Worm (Caenorhabditis elegans): ENCODE measurements around the gene eat-17.
"Not testable (repeated sequence)": the region's sequence is repeated elsewhere in the genome, so short reads cannot be mapped to it uniquely, and the experiment has no call there.

eat-17 gene

ce11 chrX:16416790-16417330, at the start of gene eat-17:
Gene eat-17, minus strand, starts transcription at chrX:16416840.
- TF ChIP-seq madf-2 (tag; optimal IDR thresholded peaks at IDR 0.05) = no peak
- no peak for TF ChIP-seq elt-2 (tag; optimal IDR thresholded peaks at IDR 0.05)
- TF ChIP-seq ceh-31 (tag; optimal IDR thresholded peaks at IDR 0.05) = peak; percentile 2

DNA sequence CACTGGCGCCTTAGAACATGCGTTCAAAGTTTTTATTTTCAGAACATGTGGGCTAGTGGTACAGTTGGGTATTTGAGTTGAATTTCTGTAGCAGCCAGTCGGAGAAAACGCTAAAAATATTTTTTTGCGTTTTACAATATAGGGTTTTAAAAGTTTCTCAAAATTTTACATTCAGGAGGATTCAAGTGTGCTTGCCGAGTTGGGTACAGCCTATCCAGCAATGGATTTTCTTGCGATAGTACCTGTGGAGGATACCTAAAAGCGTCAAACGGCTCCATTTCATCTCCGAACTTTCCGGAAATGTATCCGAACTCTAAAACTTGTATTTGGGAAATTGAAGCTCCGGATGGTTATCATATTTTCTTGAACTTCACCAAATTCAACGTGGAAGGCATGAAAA, 49.5 kb upstream of the eat-17 start:
- TF ChIP-seq T23F11.4 (GFP tag; optimal IDR thresholded peaks at IDR 0.05) (no peak), ref-2 (tag; optimal IDR thresholded peaks at IDR 0.05) (no peak)

- no peak for TF ChIP-seq syd-9 (tag; optimal IDR thresholded peaks at IDR 0.05)
- TF ChIP-seq ama-1 (optimal IDR thresholded peaks at IDR 0.05) = no peak
- TF ChIP-seq ceh-30 (tag; optimal IDR thresholded peaks at IDR 0.05) = no peak
- no peak for TF ChIP-seq ceh-14 (tag; optimal IDR thresholded peaks at IDR 0.05)
- no peak for TF ChIP-seq sox-4 (tag; optimal IDR thresholded peaks at IDR 0.05)
- no peak for TF ChIP-seq nfya-1 (tag; optimal IDR thresholded peaks at IDR 0.05)
- no peak for TF ChIP-seq unc-55 (GFP tag; optimal IDR thresholded peaks at IDR 0.05)
- TF ChIP-seq unc-42 (tag; optimal IDR thresholded peaks at IDR 0.05) = no peak
- no peak for TF ChIP-seq dmd-4 (tag; optimal IDR thresholded peaks at IDR 0.05; ENCODE audit: borderline replicate concordance)
- no peak for TF ChIP-seq ceh-48 (tag; optimal IDR thresholded peaks at IDR 0.05)
- no peak for TF ChIP-seq K09A11.1 (tag; optimal IDR thresholded peaks at IDR 0.05; ENCODE audit: insufficient read depth)
- no peak for TF ChIP-seq ahr-1 (tag; optimal IDR thresholded peaks at IDR 0.05)
- no peak for TF ChIP-seq ceh-6 (GFP tag; optimal IDR thresholded peaks at IDR 0.05)
- TF ChIP-seq hlh-15 (tag; optimal IDR thresholded peaks at IDR 0.05) = no peak
- TF ChIP-seq elt-4 (tag; optimal IDR thresholded peaks at IDR 0.05) = no peak
These were observed 44.7 kb upstream of the eat-17 start for ce11 chrX:16461319-16461718.

- TF ChIP-seq tbx-7 (tag; optimal IDR thresholded peaks at IDR 0.05) (no peak), mec-3 (tag; optimal IDR thresholded peaks at IDR 0.05; ENCODE audit: borderline replicate concordance) (no peak), ceh-34 (tag; optimal IDR thresholded peaks at IDR 0.05) (no peak), pag-3 (tag; optimal IDR thresholded peaks at IDR 0.05; ENCODE audit: borderline replicate concordance) (no peak), nhr-232 (tag; optimal IDR thresholded peaks at IDR 0.05) (no peak)
These were observed 40.5 kb upstream of the eat-17 start for ce11 chrX:16457113-16457512.

DNA sequence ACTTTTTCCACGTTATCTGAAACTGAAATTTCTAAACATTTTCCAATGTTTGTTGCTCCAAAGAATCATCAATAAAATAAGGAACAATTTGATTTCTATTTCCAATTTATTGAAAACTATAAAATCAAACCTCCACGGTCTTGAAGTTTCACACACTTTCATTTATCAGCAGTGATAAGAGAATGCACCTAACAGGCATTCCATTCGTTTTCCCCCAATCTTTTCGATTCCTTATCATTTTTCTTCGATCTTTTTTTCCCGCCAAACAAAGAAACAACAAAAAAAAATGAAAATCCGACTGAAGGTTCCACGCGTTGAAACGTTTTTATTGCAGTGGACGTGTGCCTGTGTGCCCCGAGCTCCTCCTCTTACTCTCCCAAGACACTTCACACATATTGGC, 40.0 kb upstream of the eat-17 start, which contains the start of gene nas-39:
Gene nas-39, plus strand, starts transcription at position 269 of the 400 bp plus-strand sequence.
- no peak for TF ChIP-seq ttx-3 (tag; optimal IDR thresholded peaks at IDR 0.05)
- TF ChIP-seq elt-2 (tag; optimal IDR thresholded peaks at IDR 0.05) = peak; percentile 74

DNA sequence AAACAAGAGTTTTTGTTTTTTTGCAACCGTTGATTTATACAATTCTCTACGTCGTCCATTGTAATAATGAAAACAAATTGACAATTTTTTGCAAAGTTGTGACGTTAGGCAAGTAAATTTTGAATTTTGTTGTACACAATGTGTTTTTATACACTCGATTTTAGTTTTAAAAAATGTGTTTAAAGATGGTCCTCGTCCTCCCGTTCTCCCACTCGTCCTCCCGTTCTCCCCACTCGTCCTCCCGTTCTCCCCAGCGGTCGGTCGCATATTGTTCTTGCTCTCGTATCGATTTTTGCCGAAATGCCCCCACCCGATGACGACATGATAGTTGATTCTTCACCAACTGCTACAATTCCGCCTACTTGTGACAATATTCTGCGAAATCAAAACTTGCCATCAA, 35.0 kb upstream of the eat-17 start, which contains the start of gene F38E9.4:
Gene F38E9.4, plus strand, starts transcription at position 301 of the 400 bp plus-strand sequence.
- TF ChIP-seq ahr-1, lin-11, K02D7.2 (tag; optimal IDR thresholded peaks at IDR 0.05): not testable (repeated sequence)

DNA sequence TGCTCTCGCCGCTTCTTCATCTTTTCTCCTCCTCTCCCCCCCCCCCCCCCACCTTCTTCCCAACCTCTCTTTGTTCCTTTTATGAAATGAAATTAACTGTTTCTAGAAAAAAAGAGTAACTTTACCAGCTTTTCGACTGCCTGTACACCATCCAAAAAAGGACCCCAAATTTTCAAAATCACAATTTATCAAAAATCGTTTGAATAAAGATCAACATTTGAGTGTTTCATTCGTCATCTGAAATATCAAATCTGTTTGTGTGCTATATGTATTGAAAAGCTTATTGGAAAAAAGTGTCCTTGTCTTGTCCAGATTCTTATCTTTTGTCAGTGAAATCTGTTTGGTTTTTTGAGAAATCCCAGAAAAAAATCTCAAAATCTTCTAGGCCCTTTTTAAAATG, 34.5 kb upstream of the eat-17 start:
- TF ChIP-seq ceh-30 (tag; optimal IDR thresholded peaks at IDR 0.05) (no peak), fax-1 (tag; optimal IDR thresholded peaks at IDR 0.05) (no peak), fkh-10 (GFP tag; optimal IDR thresholded peaks at IDR 0.05) (no peak), pha-2 (tag; optimal IDR thresholded peaks at IDR 0.05) (no peak), odd-2 (tag; optimal IDR thresholded peaks at IDR 0.05) (no peak), che-1 (tag; optimal IDR thresholded peaks at IDR 0.05) (no peak), pha-4 (tag; optimal IDR thresholded peaks at IDR 0.05) (no peak), nhr-232 (tag; optimal IDR thresholded peaks at IDR 0.05) (no peak), pros-1 (tag; optimal IDR thresholded peaks at IDR 0.05) (no peak), sox-4 (tag; optimal IDR thresholded peaks at IDR 0.05) (no peak), C08G9.2 (tag; optimal IDR thresholded peaks at IDR 0.05) (no peak), unc-42 (tag; optimal IDR thresholded peaks at IDR 0.05) (no peak), mec-3 (tag; optimal IDR thresholded peaks at IDR 0.05; ENCODE audit: borderline replicate concordance) (no peak)
